Worm (Caenorhabditis elegans): Measurements from ENCODE around the gene F09C6.16.

The F09C6.16 gene

ce11 chrV:16861719-16862118 lies 48.1 kb downstream of the F09C6.16 start, which contains the start of the genes clec-32 and clec-24:
TSS of gene clec-32 (minus strand) at chrV:16861819.
TSS of gene clec-24 (plus strand) at chrV:16862012.
- no peak for TF ChIP-seq set-16 (GFP tag; IDR thresholded peaks at IDR 0.05)
- TF ChIP-seq Y48G9A.11 (GFP tag; IDR thresholded peaks at IDR 0.05): no peak
- no peak for TF ChIP-seq pha-4 (GFP tag; IDR thresholded peaks at IDR 0.05)
- TF ChIP-seq pha-4 (tag; optimal IDR thresholded peaks at IDR 0.05): no peak
- no peak for TF ChIP-seq arid-1 (GFP tag; conservative IDR thresholded peaks at IDR 0.05)
- TF ChIP-seq nhr-77 (tag; optimal IDR thresholded peaks at IDR 0.05): no peak
- TF ChIP-seq attf-4 (tag; optimal IDR thresholded peaks at IDR 0.05): no peak
- no peak for TF ChIP-seq lin-38 (GFP tag; IDR thresholded peaks at IDR 0.05)
- no peak for TF ChIP-seq aly-2 (tag; optimal IDR thresholded peaks at IDR 0.05)
- no peak for TF ChIP-seq zfp-2 (tag; optimal IDR thresholded peaks at IDR 0.05)
- TF ChIP-seq nhr-11 (tag; optimal IDR thresholded peaks at IDR 0.05): no peak
- TF ChIP-seq daf-19 (GFP tag; conservative IDR thresholded peaks at IDR 0.05): no peak
- no peak for TF ChIP-seq hmg-1.1 (GFP tag; IDR thresholded peaks at IDR 0.05)
- TF ChIP-seq zag-1 (tag; optimal IDR thresholded peaks at IDR 0.05): no peak
- no peak for TF ChIP-seq F49E8.2 (tag; optimal IDR thresholded peaks at IDR 0.05; ENCODE audit: borderline replicate concordance)
- no peak for TF ChIP-seq egl-43 (GFP tag; IDR thresholded peaks at IDR 0.05)
- no peak for TF ChIP-seq zip-2 (tag; optimal IDR thresholded peaks at IDR 0.05)
- TF ChIP-seq saeg-2 (GFP tag; IDR thresholded peaks at IDR 0.05): no peak
- TF ChIP-seq dmd-8 (GFP tag; IDR thresholded peaks at IDR 0.05): no peak
- no peak for TF ChIP-seq lir-3 (tag; optimal IDR thresholded peaks at IDR 0.05)
- TF ChIP-seq dmd-9 (GFP tag; IDR thresholded peaks at IDR 0.05): no peak

- TF ChIP-seq F49E8.2 (tag; optimal IDR thresholded peaks at IDR 0.05; ENCODE audit: borderline replicate concordance): no peak
- no peak for TF ChIP-seq saeg-2 (GFP tag; IDR thresholded peaks at IDR 0.05)
- no peak for TF ChIP-seq nhr-42 (GFP tag; IDR thresholded peaks at IDR 0.05)
- TF ChIP-seq lim-7 (GFP tag; IDR thresholded peaks at IDR 0.05): no peak
- TF ChIP-seq nhr-28 (tag; optimal IDR thresholded peaks at IDR 0.05): no peak
- TF ChIP-seq pqm-1 (tag; optimal IDR thresholded peaks at IDR 0.05): no peak
- no peak for TF ChIP-seq mdt-29 (GFP tag; IDR thresholded peaks at IDR 0.05)
- TF ChIP-seq daf-16 (GFP tag; optimal IDR thresholded peaks at IDR 0.05): no peak
- TF ChIP-seq daf-16 (tag; optimal IDR thresholded peaks at IDR 0.05): no peak
- no peak for TF ChIP-seq lin-39 (tag; optimal IDR thresholded peaks at IDR 0.05)
- no peak for TF ChIP-seq duxl-1 (tag; optimal IDR thresholded peaks at IDR 0.05; ENCODE audit: poor library complexity)
- no peak for TF ChIP-seq F37D6.2 (tag; optimal IDR thresholded peaks at IDR 0.05)
- TF ChIP-seq zfp-3 (GFP tag; conservative IDR thresholded peaks at IDR 0.05): no peak
- TF ChIP-seq madf-5 (GFP tag; IDR thresholded peaks at IDR 0.05): no peak
- TF ChIP-seq dmd-6 (GFP tag; IDR thresholded peaks at IDR 0.05): no peak
- no peak for TF ChIP-seq hlh-11 (tag; optimal IDR thresholded peaks at IDR 0.05)
- no peak for TF ChIP-seq F26F4.8 (GFP tag; conservative IDR thresholded peaks at IDR 0.05)
- no peak for TF ChIP-seq dmd-8 (GFP tag; IDR thresholded peaks at IDR 0.05)
- TF ChIP-seq fkh-10 (GFP tag; optimal IDR thresholded peaks at IDR 0.05): no peak
- no peak for TF ChIP-seq spr-1 (tag; optimal IDR thresholded peaks at IDR 0.05)
- TF ChIP-seq pha-4 (GFP tag; IDR thresholded peaks at IDR 0.05): no peak
- no peak for TF ChIP-seq pha-4 (tag; optimal IDR thresholded peaks at IDR 0.05)
These were observed 51.7 kb downstream of the F09C6.16 start, which contains the start of the genes clec-31 and clec-22 for ce11 chrV:16857977-16858479. TSS of gene clec-31 (minus strand) at chrV:16858077. TSS of gene clec-22 (plus strand) at chrV:16858429.

Data from whole organism, L4 larva.